Worm (Caenorhabditis elegans) whole organism, L1 larva: Measurements from ENCODE around the gene cup-5.
A peak's percentile ranks its signal among the peaks of the same experiment; 100 is the strongest.

Experiments used
- C16A3.4 ChIP-seq: fragments of 150-350 bp; optimal IDR thresholded peaks from 2 replicates; lab custom pipeline; 2014; ENCODE audit warnings: missing biosample characterization, missing genetic modification characterization
- C34B4.2 ChIP-seq: sonication (generic microtip); optimal IDR thresholded peaks from 2 replicates; lab custom pipeline; 2017; ENCODE audit warnings: mild to moderate bottlenecking, missing genetic modification characterization, missing compliant biosample characterization
- F16B12.6 ChIP-seq: fragments of 150-350 bp; optimal IDR thresholded peaks from 2 replicates; lab custom pipeline; 2014; ENCODE audit warnings: missing biosample characterization, missing genetic modification characterization
- aha-1 ChIP-seq: fragments of 150-350 bp; optimal IDR thresholded peaks from 2 replicates; lab custom pipeline; 2014; ENCODE audit warnings: missing biosample characterization, missing genetic modification characterization
- ama-1 ChIP-seq: fragments of 150-350 bp; optimal IDR thresholded peaks from 2 replicates; lab custom pipeline; 2014
- blmp-1 ChIP-seq: fragments of 150-350 bp; optimal IDR thresholded peaks from 2 replicates; lab custom pipeline; 2014; ENCODE audit warnings: missing biosample characterization, missing genetic modification characterization
- ceh-63 ChIP-seq: fragments of 200-800 bp; sonication (Bioruptor generic); optimal IDR thresholded peaks from 2 replicates; lab custom pipeline; 2018; ENCODE audit warnings: mild to moderate bottlenecking, missing genetic modification characterization, missing compliant biosample characterization
- ces-1 ChIP-seq: fragments of 150-350 bp; optimal IDR thresholded peaks from 2 replicates; lab custom pipeline; 2014; ENCODE audit warnings: missing biosample characterization, missing genetic modification reagents, missing genetic modification characterization
- efl-1 ChIP-seq, 4 experiments: fragments of 150-350 bp; optimal IDR thresholded peaks in 3 of 4; peaks in 1 of 4; 1 replicate in 1 of 4; 2 replicates in 3 of 4; lab custom pipeline; 2014; ENCODE audit warnings: missing biosample characterization in 2 of 4, missing genetic modification characterization in 2 of 4, missing genetic modification reagents in 2 of 4
- efl-3 ChIP-seq: fragments of 200-800 bp; sonication (Bioruptor generic); optimal IDR thresholded peaks from 2 replicates; lab custom pipeline; 2018; ENCODE audit warnings: mild to moderate bottlenecking, missing genetic modification characterization, missing compliant biosample characterization
- egl-27 ChIP-seq, 2 experiments: fragments of 150-350 bp in 1 of 2; sonication (generic microtip); optimal IDR thresholded peaks; 3 replicates each; lab custom pipeline; 2017 to 2018; ENCODE audit warnings: missing biosample characterization in 2 of 2, missing genetic modification characterization in 2 of 2, missing genetic modification reagents in 2 of 2
- elt-2 ChIP-seq: sonication (generic microtip); optimal IDR thresholded peaks from 2 replicates; lab custom pipeline; 2016; ENCODE audit warnings: missing genetic modification characterization, mild to moderate bottlenecking, inconsistent platforms, missing compliant biosample characterization, missing genetic modification reagents
- elt-3 ChIP-seq, 6 experiments: fragments of 150-350 bp in 1 of 6; sonication (generic microtip); optimal IDR thresholded peaks; 2 replicates each; lab custom pipeline; 2017 to 2018; ENCODE audit warnings: missing biosample characterization in 6 of 6, missing genetic modification characterization in 6 of 6, inconsistent platforms in 1 of 6
- ets-5 ChIP-seq: fragments of 200-800 bp; sonication (Bioruptor generic); IDR thresholded peaks from 2 replicates; pipeline ENCODE4 v1.3.6; 2022; ENCODE audit warnings: missing genetic modification characterization, missing compliant biosample characterization
- fkh-10 ChIP-seq: sonication (generic microtip); optimal IDR thresholded peaks from 2 replicates; lab custom pipeline; 2017; ENCODE audit warnings: missing biosample characterization, missing genetic modification reagents, missing genetic modification characterization
- fkh-8 ChIP-seq: sonication (generic microtip); optimal IDR thresholded peaks from 2 replicates; lab custom pipeline; 2016; ENCODE audit warnings: mild to moderate bottlenecking, missing genetic modification characterization, missing compliant biosample characterization
- grh-1 ChIP-seq: fragments of 200-800 bp; sonication (Bioruptor generic); IDR thresholded peaks from 2 replicates; pipeline ENCODE4 v1.3.6; 2022; ENCODE audit warnings: missing genetic modification reagents, missing genetic modification characterization, missing compliant biosample characterization
- hlh-4 ChIP-seq: sonication (generic microtip); optimal IDR thresholded peaks from 2 replicates; lab custom pipeline; 2016; ENCODE audit warnings: mild to moderate bottlenecking, missing genetic modification characterization, missing compliant biosample characterization
- hpl-2 ChIP-seq: fragments of 150-350 bp; optimal IDR thresholded peaks from 2 replicates; lab custom pipeline; 2014; ENCODE audit warnings: missing biosample characterization, missing genetic modification reagents, missing genetic modification characterization
- irx-1 ChIP-seq: sonication (generic microtip); optimal IDR thresholded peaks from 2 replicates; lab custom pipeline; 2016; ENCODE audit warnings: missing genetic modification characterization, missing compliant biosample characterization
- isw-1 ChIP-seq: fragments of 200-800 bp; sonication (Bioruptor generic); IDR thresholded peaks from 2 replicates; pipeline ENCODE4 v1.3.6; 2022; ENCODE audit warnings: missing genetic modification characterization, missing compliant biosample characterization
- jun-1 ChIP-seq: fragments of 150-350 bp; optimal IDR thresholded peaks from 2 replicates; lab custom pipeline; 2014; ENCODE audit warnings: missing biosample characterization, missing genetic modification reagents, missing genetic modification characterization
- lin-14 ChIP-seq: fragments of 200-800 bp; sonication (Bioruptor generic); optimal IDR thresholded peaks from 2 replicates; lab custom pipeline; 2018; ENCODE audit warnings: mild to moderate bottlenecking, missing genetic modification characterization, moderate library complexity, missing compliant biosample characterization
- lin-35 ChIP-seq, 2 experiments: fragments of 150-350 bp; optimal IDR thresholded peaks; 2 replicates each; lab custom pipeline; 2014; ENCODE audit warnings: missing biosample characterization in 2 of 2, missing genetic modification characterization in 2 of 2, missing genetic modification reagents in 2 of 2
- lin-39 ChIP-seq: fragments of 150-350 bp; optimal IDR thresholded peaks from 2 replicates; lab custom pipeline; 2014; ENCODE audit warnings: missing biosample characterization, missing genetic modification reagents, missing genetic modification characterization
- lsy-2 ChIP-seq, 2 experiments: fragments of 150-350 bp; optimal IDR thresholded peaks; 2 replicates each; lab custom pipeline; 2014; ENCODE audit warnings: missing biosample characterization in 2 of 2, missing genetic modification characterization in 2 of 2
- mab-9 ChIP-seq: fragments of 200-800 bp; sonication (Bioruptor generic); IDR thresholded peaks from 2 replicates; pipeline ENCODE4 v1.3.6; 2022; ENCODE audit warnings: missing genetic modification reagents, missing genetic modification characterization, missing compliant biosample characterization
- mep-1 ChIP-seq: fragments of 150-350 bp; optimal IDR thresholded peaks from 2 replicates; lab custom pipeline; 2014; ENCODE audit warnings: missing biosample characterization, missing genetic modification characterization
- nhr-19 ChIP-seq: fragments of 200-800 bp; sonication (Bioruptor generic); conservative IDR thresholded peaks from 2 replicates; pipeline ENCODE4 v1.3.6; 2022; ENCODE audit warnings: missing genetic modification characterization, missing compliant biosample characterization
- nhr-20 ChIP-seq: sonication (generic microtip); optimal IDR thresholded peaks from 2 replicates; lab custom pipeline; 2016; ENCODE audit warnings: mild to moderate bottlenecking, missing genetic modification characterization, missing compliant biosample characterization
- nhr-28 ChIP-seq: fragments of 150-350 bp; optimal IDR thresholded peaks from 2 replicates; lab custom pipeline; 2014; ENCODE audit warnings: missing biosample characterization, missing genetic modification characterization
- nhr-47 ChIP-seq: sonication (generic microtip); optimal IDR thresholded peaks from 2 replicates; lab custom pipeline; 2016; ENCODE audit warnings: mild to moderate bottlenecking, missing genetic modification characterization, moderate library complexity, missing compliant biosample characterization
- nhr-71 ChIP-seq: sonication (generic microtip); optimal IDR thresholded peaks from 2 replicates; lab custom pipeline; 2016; ENCODE audit warnings: mild to moderate bottlenecking, missing genetic modification characterization, moderate library complexity, missing compliant biosample characterization
- nhr-76 ChIP-seq: sonication (generic microtip); optimal IDR thresholded peaks from 2 replicates; lab custom pipeline; 2017; ENCODE audit warnings: missing biosample characterization, missing genetic modification characterization
- nhr-84 ChIP-seq: sonication (generic microtip); optimal IDR thresholded peaks from 2 replicates; lab custom pipeline; 2017; ENCODE audit warnings: missing biosample characterization, missing genetic modification characterization
- nhr-85 ChIP-seq: sonication (generic microtip); peaks from one replicate; lab custom pipeline; 2016; ENCODE audit warnings: missing genetic modification characterization, inconsistent platforms, missing compliant biosample characterization
- nhr-90 ChIP-seq: sonication (generic microtip); optimal IDR thresholded peaks from 2 replicates; lab custom pipeline; 2016; ENCODE audit warnings: mild to moderate bottlenecking, missing genetic modification characterization, missing compliant biosample characterization; ENCODE audit not compliant: poor library complexity
- snu-23 ChIP-seq: sonication (generic microtip); optimal IDR thresholded peaks from 2 replicates; lab custom pipeline; 2016; ENCODE audit warnings: missing genetic modification characterization, missing compliant biosample characterization
- sox-4 ChIP-seq: sonication (generic microtip); optimal IDR thresholded peaks from 2 replicates; lab custom pipeline; 2016; ENCODE audit warnings: missing genetic modification characterization, missing compliant biosample characterization
- sptf-1 ChIP-seq: fragments of 150-350 bp; optimal IDR thresholded peaks from 2 replicates; lab custom pipeline; 2014; ENCODE audit warnings: missing biosample characterization, missing genetic modification characterization
- swsn-7 ChIP-seq: sonication (generic microtip); optimal IDR thresholded peaks from 2 replicates; lab custom pipeline; 2016; ENCODE audit warnings: missing genetic modification characterization, missing compliant biosample characterization
- tbx-2 ChIP-seq: sonication (generic microtip); optimal IDR thresholded peaks from 2 replicates; lab custom pipeline; 2016; ENCODE audit warnings: missing genetic modification characterization, missing compliant biosample characterization
- unc-30 ChIP-seq: sonication (generic microtip); optimal IDR thresholded peaks from 2 replicates; lab custom pipeline; 2017; ENCODE audit warnings: missing biosample characterization, missing genetic modification characterization
- unc-62 ChIP-seq: fragments of 150-350 bp; optimal IDR thresholded peaks from 2 replicates; lab custom pipeline; 2014; ENCODE audit warnings: missing biosample characterization, missing genetic modification reagents, missing genetic modification characterization
- unc-86 ChIP-seq: sonication (generic microtip); optimal IDR thresholded peaks from 2 replicates; lab custom pipeline; 2016; ENCODE audit warnings: missing genetic modification characterization, missing compliant biosample characterization
- vab-15 ChIP-seq: sonication (generic microtip); optimal IDR thresholded peaks from 2 replicates; lab custom pipeline; 2017; ENCODE audit warnings: missing genotype, mild to moderate bottlenecking, missing genetic modification characterization, missing compliant biosample characterization
- ztf-11 ChIP-seq, 2 experiments: sonication (generic microtip); optimal IDR thresholded peaks; 2 replicates each; lab custom pipeline; 2016 to 2017; ENCODE audit warnings: missing genetic modification characterization in 2 of 2, missing biosample characterization in 1 of 2, missing compliant biosample characterization in 1 of 2
- ztf-4 ChIP-seq: fragments of 150-350 bp; optimal IDR thresholded peaks from 2 replicates; lab custom pipeline; 2014; ENCODE audit warnings: missing biosample characterization, missing genetic modification characterization

cup-5 gene

DNA sequence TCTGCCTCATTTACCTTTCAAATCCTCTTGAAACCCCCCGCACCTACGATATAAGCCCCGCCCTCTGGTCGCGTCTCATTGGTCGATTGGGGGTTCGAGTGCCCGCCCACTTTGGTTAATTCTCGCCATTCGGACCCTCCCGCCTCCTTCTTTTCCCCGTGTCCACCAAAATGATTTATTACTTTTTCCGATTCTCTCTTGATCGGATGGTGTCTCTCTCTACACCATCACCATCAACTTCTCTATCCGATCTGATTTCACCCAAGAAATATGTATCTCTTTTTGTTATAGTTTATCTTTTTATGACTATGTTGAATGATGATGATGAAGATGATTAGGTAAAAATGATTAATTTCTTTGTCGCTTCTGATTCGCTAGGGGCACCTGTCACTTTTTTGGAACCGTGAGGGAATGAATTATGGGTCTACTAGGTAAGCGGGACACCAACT lies 29.3 kb upstream of the cup-5 start (continued):
- TF ChIP-seq ces-1 (GFP tag; lab: Kevin White, UChicago) (no peak), unc-62 (GFP tag; lab: Kevin White, UChicago) (no peak), lin-39 (no peak), snu-23 (GFP tag; lab: Kevin White, UChicago) (peak; percentile 34), grh-1 (GFP tag; lab: Robert Waterston, UW) (no peak), mab-9 (GFP tag; lab: Robert Waterston, UW) (no peak), nhr-76 (tag; lab: Kevin White, UChicago) (no peak), C16A3.4 (tag; lab: Kevin White, UChicago) (no peak), isw-1 (GFP tag; lab: Robert Waterston, UW) (no peak), tbx-2 (tag; lab: Kevin White, UChicago) (peak; percentile 22), nhr-90 (tag; lab: Kevin White, UChicago) (peak; percentile 19), jun-1 (tag; lab: Kevin White, UChicago) (no peak), ztf-4 (tag; lab: Kevin White, UChicago) (no peak), mep-1 (no peak), fkh-8 (no peak), fkh-10 (GFP tag; lab: Kevin White, UChicago) (no peak), egl-27 (tag; optimal IDR thresholded peaks at IDR 0.05; lab: Kevin White, UChicago) (no peak), nhr-19 (peak; percentile 32), aha-1 (tag; lab: Kevin White, UChicago) (no peak), ztf-11 (tag; optimal IDR thresholded peaks at IDR 0.05; lab: Kevin White, UChicago) (no peak), ets-5 (GFP tag; lab: Robert Waterston, UW) (no peak)

DNA sequence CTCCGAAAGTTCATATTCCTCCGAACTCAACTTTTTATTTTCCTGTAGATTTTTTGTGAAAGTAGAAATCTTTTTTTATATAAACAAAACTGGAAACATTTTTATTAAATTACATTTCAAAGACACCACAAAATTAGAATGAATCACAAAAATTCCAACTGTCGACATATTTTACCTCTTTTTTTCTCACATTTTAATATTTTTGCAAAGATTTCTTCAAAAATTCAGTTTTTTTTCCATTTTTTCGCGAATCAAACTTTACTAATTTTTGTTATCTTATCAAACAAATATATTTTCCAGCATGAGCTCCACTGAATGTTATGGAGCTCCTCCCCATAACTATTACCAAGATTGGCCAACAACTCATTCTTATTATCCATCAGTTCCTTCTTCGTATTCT lies 28.6 kb upstream of the cup-5 start, which contains the start of gene ceh-13:
ceh-13 (plus strand) TSS at position 301 of the 400 bp plus-strand sequence.
- TF ChIP-seq nhr-84 (tag; lab: Kevin White, UChicago) = no peak
- TF ChIP-seq C34B4.2 (tag; lab: Kevin White, UChicago) = no peak
- no peak for TF ChIP-seq efl-3 (GFP tag; lab: Kevin White, UChicago)
- no peak for TF ChIP-seq unc-30
- TF ChIP-seq isw-1 (GFP tag; lab: Robert Waterston, UW) = no peak
- no peak for TF ChIP-seq nhr-47 (tag; lab: Kevin White, UChicago)
- no peak for TF ChIP-seq F16B12.6
- TF ChIP-seq sox-4 (tag; lab: Kevin White, UChicago) = no peak
- TF ChIP-seq efl-1 (optimal IDR thresholded peaks at IDR 0.05; lab: Kevin White, UChicago) = no peak
- TF ChIP-seq efl-1 (GFP tag; optimal IDR thresholded peaks at IDR 0.05 in 1 of 2; lab: Kevin White, UChicago) = no peak
- no peak for TF ChIP-seq nhr-19
- no peak for TF ChIP-seq unc-62 (GFP tag; lab: Kevin White, UChicago)
- no peak for TF ChIP-seq C16A3.4 (tag; lab: Kevin White, UChicago)

DNA sequence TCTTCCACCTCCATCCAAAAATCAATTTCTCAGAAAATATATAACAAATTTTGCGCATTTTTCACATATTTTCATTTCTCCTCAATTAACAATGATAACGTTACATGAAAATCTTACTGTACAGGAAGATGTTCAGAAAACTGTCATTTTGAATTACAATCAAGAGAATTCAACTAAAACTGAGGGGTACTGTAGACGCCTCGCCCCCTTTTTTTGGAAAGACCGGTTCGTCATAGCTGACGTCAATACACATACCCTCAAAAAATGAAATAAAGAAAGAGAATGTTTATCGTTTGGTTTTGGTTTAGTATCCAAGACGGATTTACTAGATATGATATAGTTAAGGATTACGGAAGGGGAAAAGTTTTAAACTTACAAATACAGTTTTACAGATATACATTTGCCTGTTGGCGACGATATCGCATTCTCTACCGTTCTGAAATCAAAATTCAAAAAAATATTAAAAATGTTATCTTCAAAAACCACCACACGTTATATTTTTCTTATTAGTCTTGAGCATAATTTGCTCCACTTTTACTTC lies 26.0 kb upstream of the cup-5 start:
- TF ChIP-seq nhr-28 (tag; lab: Kevin White, UChicago) (no peak), vab-15 (tag; lab: Kevin White, UChicago) (no peak), nhr-85 (tag; lab: Kevin White, UChicago) (peak; percentile 65), ama-1 (no peak), nhr-71 (tag; lab: Kevin White, UChicago) (peak; percentile 16), hlh-4 (no peak), nhr-20 (tag; lab: Kevin White, UChicago) (peak; percentile 17), hpl-2 (no peak), ets-5 (GFP tag; lab: Robert Waterston, UW) (no peak), snu-23 (GFP tag; lab: Kevin White, UChicago) (peak; percentile 25), lin-35 (GFP tag; optimal IDR thresholded peaks at IDR 0.05; lab: Kevin White, UChicago) (peak in 1 of 2 experiments; percentile 17), grh-1 (GFP tag; lab: Robert Waterston, UW) (peak; percentile 49), unc-86 (no peak), lsy-2 (tag; optimal IDR thresholded peaks at IDR 0.05; lab: Kevin White, UChicago) (peak; percentile 22 to 67), ceh-63 (GFP tag; lab: Kevin White, UChicago) (no peak), C34B4.2 (tag; lab: Kevin White, UChicago) (no peak), irx-1 (no peak), mep-1 (no peak), swsn-7 (no peak), F16B12.6 (no peak), sptf-1 (tag; lab: Kevin White, UChicago) (no peak), C16A3.4 (tag; lab: Kevin White, UChicago) (no peak), fkh-8 (no peak), lin-14 (GFP tag; lab: Kevin White, UChicago) (peak; percentile 5), elt-2 (tag; lab: Kevin White, UChicago) (no peak), blmp-1 (tag; lab: Kevin White, UChicago) (peak; percentile 70), elt-3 (tag; optimal IDR thresholded peaks at IDR 0.05; lab: Kevin White, UChicago) (peak in 2 of 6 experiments; percentile 25 to 36), nhr-19 (no peak), mab-9 (GFP tag; lab: Robert Waterston, UW) (no peak)
